Worm (Caenorhabditis elegans) whole organism, L4 larva: ENCODE data around the gene ZK632.9.

Source experiments
- D1046.2 ChIP-seq: fragments of 200-800 bp; sonication (Bioruptor generic); IDR thresholded peaks from 2 replicates; pipeline ENCODE4 v1.3.6; 2022; ENCODE audit warnings: missing genetic modification characterization, missing compliant biosample characterization
- F10B5.3 ChIP-seq: sonication (generic microtip); optimal IDR thresholded peaks from 2 replicates; lab custom pipeline; 2016; ENCODE audit warnings: mild to moderate bottlenecking, missing genetic modification characterization, missing compliant biosample characterization
- F37D6.2 ChIP-seq: sonication (generic microtip); optimal IDR thresholded peaks from 2 replicates; lab custom pipeline; 2016; ENCODE audit warnings: mild to moderate bottlenecking, missing genetic modification characterization, missing compliant biosample characterization
- T20F7.1 ChIP-seq: fragments of 200-800 bp; sonication (Bioruptor generic); optimal IDR thresholded peaks from 2 replicates; lab custom pipeline; 2018; ENCODE audit warnings: mild to moderate bottlenecking, missing genetic modification characterization, missing compliant biosample characterization
- Y105C5A.15 ChIP-seq: fragments of 200-800 bp; sonication (Bioruptor generic); IDR thresholded peaks from 2 replicates; pipeline ENCODE4 v1.3.6; 2022; ENCODE audit warnings: missing genetic modification characterization, missing compliant biosample characterization
- Y48G9A.11 ChIP-seq: fragments of 200-800 bp; sonication (Bioruptor generic); IDR thresholded peaks from 2 replicates; pipeline ENCODE4 v1.3.6; 2022; ENCODE audit warnings: missing genetic modification reagents, missing genetic modification characterization, missing compliant biosample characterization
- aha-1 ChIP-seq: fragments of 150-350 bp; peaks from one replicate; lab custom pipeline; 2014; ENCODE audit warnings: missing biosample characterization, missing genetic modification characterization
- aly-2 ChIP-seq: sonication (generic microtip); optimal IDR thresholded peaks from 2 replicates; lab custom pipeline; 2018; ENCODE audit warnings: missing biosample characterization, missing genetic modification characterization
- ama-1 ChIP-seq: fragments of 150-350 bp; optimal IDR thresholded peaks from 2 replicates; lab custom pipeline; 2014; ENCODE audit warnings: inconsistent platforms, mixed read lengths
- arid-1 ChIP-seq: fragments of 200-800 bp; sonication (Bioruptor generic); conservative IDR thresholded peaks from 2 replicates; pipeline ENCODE4 v1.3.6; 2022; ENCODE audit warnings: missing genetic modification reagents, missing genetic modification characterization, missing compliant biosample characterization
- attf-4 ChIP-seq: sonication (generic microtip); optimal IDR thresholded peaks from 3 replicates; lab custom pipeline; 2017; ENCODE audit warnings: missing biosample characterization, missing genetic modification characterization
- ceh-32 ChIP-seq: sonication (generic microtip); optimal IDR thresholded peaks from 2 replicates; lab custom pipeline; 2016; ENCODE audit warnings: mild to moderate bottlenecking, missing genetic modification characterization, missing compliant biosample characterization; ENCODE audit not compliant: poor library complexity
- ceh-44 ChIP-seq: fragments of 200-800 bp; sonication (Bioruptor generic); IDR thresholded peaks from 2 replicates; pipeline ENCODE4 v1.3.6; 2022; ENCODE audit warnings: missing genetic modification reagents, missing genetic modification characterization, missing compliant biosample characterization
- ceh-62 ChIP-seq: sonication (generic microtip); optimal IDR thresholded peaks from 2 replicates; lab custom pipeline; 2017; ENCODE audit warnings: missing biosample characterization, missing genetic modification characterization
- ces-1 ChIP-seq: fragments of 150-350 bp; sonication (generic microtip); optimal IDR thresholded peaks from 4 replicates; lab custom pipeline; 2014; ENCODE audit warnings: missing biosample characterization, missing genetic modification reagents, missing genetic modification characterization
- daf-19 ChIP-seq: fragments of 200-800 bp; sonication (Bioruptor generic); conservative IDR thresholded peaks from 2 replicates; pipeline ENCODE4 v1.3.6; 2022; ENCODE audit warnings: missing genetic modification characterization, missing compliant biosample characterization
- dmd-6 ChIP-seq: fragments of 200-800 bp; sonication (Bioruptor generic); IDR thresholded peaks from 2 replicates; pipeline ENCODE4 v1.3.6; 2022; ENCODE audit warnings: missing genetic modification reagents, missing genetic modification characterization, missing compliant biosample characterization
- dpl-1 ChIP-seq: fragments of 150-350 bp; optimal IDR thresholded peaks from 2 replicates; lab custom pipeline; 2014; ENCODE audit warnings: missing biosample characterization, missing genetic modification reagents, missing genetic modification characterization
- egl-27 ChIP-seq: sonication (generic microtip); optimal IDR thresholded peaks from 3 replicates; lab custom pipeline; 2017; ENCODE audit warnings: missing biosample characterization, missing genetic modification reagents, missing genetic modification characterization
- fkh-10 ChIP-seq: fragments of 150-350 bp; optimal IDR thresholded peaks from 2 replicates; lab custom pipeline; 2014; ENCODE audit warnings: missing biosample characterization, missing genetic modification reagents, missing genetic modification characterization
- gei-8 ChIP-seq: fragments of 200-800 bp; sonication (Bioruptor generic); optimal IDR thresholded peaks from 2 replicates; lab custom pipeline; 2018; ENCODE audit warnings: mild to moderate bottlenecking, missing genetic modification characterization, missing compliant biosample characterization
- hif-1 ChIP-seq, 2 experiments: sonication (generic microtip); optimal IDR thresholded peaks; 2 replicates each; lab custom pipeline; 2016 to 2017; ENCODE audit warnings: missing compliant biosample characterization in 2 of 2, missing genetic modification characterization in 2 of 2, missing genetic modification reagents in 2 of 2, missing genotype in 2 of 2, mild to moderate bottlenecking in 1 of 2
- hlh-30 ChIP-seq: sonication (generic microtip); optimal IDR thresholded peaks from 2 replicates; lab custom pipeline; 2017; ENCODE audit warnings: antibody characterized with exemption, mild to moderate bottlenecking, missing genetic modification characterization, missing compliant biosample characterization; ENCODE audit not compliant: insufficient read depth
- hmg-1.1 ChIP-seq: fragments of 200-800 bp; sonication (Bioruptor generic); IDR thresholded peaks from 2 replicates; pipeline ENCODE4 v1.3.6; 2022; ENCODE audit warnings: missing genetic modification reagents, missing genetic modification characterization, missing compliant biosample characterization
- jun-1 ChIP-seq: fragments of 150-350 bp; optimal IDR thresholded peaks from 2 replicates; lab custom pipeline; 2014; ENCODE audit warnings: missing biosample characterization, missing genetic modification reagents, missing genetic modification characterization
- lim-7 ChIP-seq: fragments of 200-800 bp; sonication (Bioruptor generic); IDR thresholded peaks from 2 replicates; pipeline ENCODE4 v1.3.6; 2022; ENCODE audit warnings: missing genetic modification characterization, missing compliant biosample characterization
- lin-1 ChIP-seq: fragments of 200-800 bp; sonication (Bioruptor generic); IDR thresholded peaks from 2 replicates; pipeline ENCODE4 v1.3.6; 2022; ENCODE audit warnings: missing genetic modification reagents, missing genetic modification characterization, missing compliant biosample characterization
- lin-13 ChIP-seq: fragments of 150-350 bp; optimal IDR thresholded peaks from 2 replicates; lab custom pipeline; 2014; ENCODE audit warnings: missing biosample characterization, missing genetic modification reagents, missing genetic modification characterization
- lin-29 ChIP-seq: fragments of 200-800 bp; sonication (Bioruptor generic); IDR thresholded peaks from 2 replicates; pipeline ENCODE4 v1.3.6; 2022; ENCODE audit warnings: missing genetic modification reagents, missing genetic modification characterization, missing compliant biosample characterization
- lin-38 ChIP-seq: fragments of 200-800 bp; sonication (Bioruptor generic); IDR thresholded peaks from 2 replicates; pipeline ENCODE4 v1.3.6; 2022; ENCODE audit warnings: missing genetic modification reagents, missing genetic modification characterization, missing compliant biosample characterization
- lsy-2 ChIP-seq, 2 experiments: fragments of 150-350 bp in 1 of 2; sonication (generic microtip) in 1 of 2; optimal IDR thresholded peaks; 2 replicates each; lab custom pipeline; 2014 to 2017; ENCODE audit warnings: missing biosample characterization in 2 of 2, missing genetic modification characterization in 2 of 2
- mdl-1 ChIP-seq, 2 experiments: fragments of 150-350 bp in 1 of 2; sonication (generic microtip) in 1 of 2; optimal IDR thresholded peaks; 2 replicates each; lab custom pipeline; 2014 to 2017; ENCODE audit warnings: missing biosample characterization in 2 of 2, missing genetic modification characterization in 2 of 2
- mxl-3 ChIP-seq: fragments of 200-800 bp; sonication (Bioruptor generic); optimal IDR thresholded peaks from 2 replicates; lab custom pipeline; 2018; ENCODE audit warnings: mild to moderate bottlenecking, missing genetic modification characterization, missing compliant biosample characterization
- nhr-10 ChIP-seq: fragments of 150-350 bp; optimal IDR thresholded peaks from 2 replicates; lab custom pipeline; 2014; ENCODE audit warnings: missing biosample characterization, missing genetic modification characterization
- nhr-102 ChIP-seq: sonication (generic microtip); optimal IDR thresholded peaks from 2 replicates; lab custom pipeline; 2016; ENCODE audit warnings: mild to moderate bottlenecking, missing genetic modification characterization, moderate library complexity, missing compliant biosample characterization
- nhr-28 ChIP-seq: fragments of 150-350 bp; optimal IDR thresholded peaks from 2 replicates; lab custom pipeline; 2014; ENCODE audit warnings: missing biosample characterization, missing genetic modification characterization
- nhr-6 ChIP-seq: fragments of 150-350 bp; optimal IDR thresholded peaks from 2 replicates; lab custom pipeline; 2014; ENCODE audit warnings: missing biosample characterization, missing genetic modification characterization
- nhr-76 ChIP-seq: fragments of 150-350 bp; optimal IDR thresholded peaks from 2 replicates; lab custom pipeline; 2014; ENCODE audit warnings: missing biosample characterization, missing genetic modification characterization
- nhr-77 ChIP-seq: fragments of 150-350 bp; optimal IDR thresholded peaks from 2 replicates; lab custom pipeline; 2014; ENCODE audit warnings: missing biosample characterization, missing genetic modification characterization
- saeg-2 ChIP-seq: fragments of 200-800 bp; sonication (Bioruptor generic); IDR thresholded peaks from 2 replicates; pipeline ENCODE4 v1.3.6; 2022; ENCODE audit warnings: missing genetic modification reagents, missing genetic modification characterization, missing compliant biosample characterization
- set-16 ChIP-seq: fragments of 200-800 bp; sonication (Bioruptor generic); IDR thresholded peaks from 2 replicates; pipeline ENCODE4 v1.3.6; 2022; ENCODE audit warnings: missing genetic modification reagents, missing genetic modification characterization, missing compliant biosample characterization
- snpc-1.2 ChIP-seq: fragments of 200-800 bp; sonication (Bioruptor generic); IDR thresholded peaks from 2 replicates; pipeline ENCODE4 v1.3.6; 2022; ENCODE audit warnings: missing genetic modification reagents, missing genetic modification characterization, missing compliant biosample characterization
- snpc-4 ChIP-seq: fragments of 150-350 bp; optimal IDR thresholded peaks from 2 replicates; lab custom pipeline; 2014; ENCODE audit warnings: missing biosample characterization, missing genetic modification characterization
- spr-1 ChIP-seq: sonication (generic microtip); optimal IDR thresholded peaks from 2 replicates; lab custom pipeline; 2016; ENCODE audit warnings: mild to moderate bottlenecking, missing genetic modification characterization, missing compliant biosample characterization
- spr-3 ChIP-seq: fragments of 200-800 bp; sonication (Bioruptor generic); optimal IDR thresholded peaks from 2 replicates; lab custom pipeline; 2018; ENCODE audit warnings: mild to moderate bottlenecking, missing genetic modification characterization, missing compliant biosample characterization
- tag-97 ChIP-seq: fragments of 200-800 bp; sonication (Bioruptor generic); IDR thresholded peaks from 2 replicates; pipeline ENCODE4 v1.3.6; 2022; ENCODE audit warnings: missing genetic modification characterization, missing compliant biosample characterization
- unc-130 ChIP-seq: sonication (generic microtip); optimal IDR thresholded peaks from 2 replicates; lab custom pipeline; 2016; ENCODE audit warnings: missing genetic modification reagents, missing genetic modification characterization, missing compliant biosample characterization
- zfp-2 ChIP-seq: sonication (generic microtip); optimal IDR thresholded peaks from 2 replicates; lab custom pipeline; 2016; ENCODE audit warnings: mild to moderate bottlenecking, missing genetic modification characterization, missing compliant biosample characterization
- zfp-3 ChIP-seq: fragments of 200-800 bp; sonication (Bioruptor generic); conservative IDR thresholded peaks from 2 replicates; pipeline ENCODE4 v1.3.6; 2022; ENCODE audit warnings: missing genetic modification reagents, missing genetic modification characterization, missing compliant biosample characterization
- zip-11 ChIP-seq: fragments of 200-800 bp; sonication (Bioruptor generic); IDR thresholded peaks from 2 replicates; pipeline ENCODE4 v1.3.6; 2022; ENCODE audit warnings: missing genetic modification characterization, missing compliant biosample characterization

The ZK632.9 gene

DNA sequence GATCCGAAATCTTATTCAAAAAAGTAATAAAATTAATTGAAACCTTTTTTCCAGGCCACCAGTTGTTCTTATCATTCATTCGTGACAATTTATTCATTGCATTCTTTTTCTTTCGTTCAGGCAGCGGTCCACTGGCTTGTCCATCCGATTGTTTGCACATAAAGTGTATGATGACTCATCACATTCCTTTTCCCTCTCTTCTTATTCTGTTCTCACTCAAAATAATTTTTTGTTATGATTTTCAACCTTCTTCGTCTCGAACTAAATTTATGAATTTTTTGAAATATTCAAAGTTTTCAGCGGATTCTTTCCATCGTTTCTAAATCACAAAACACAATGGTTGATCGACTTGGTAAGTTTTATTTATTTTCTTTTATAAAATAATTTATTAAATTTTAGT lies 5.3 kb upstream of the ZK632.9 start, which contains the start of gene ZK632.12 (continued):
- no peak for TF ChIP-seq nhr-77
- TF ChIP-seq zip-11 (GFP tag; lab: Robert Waterston, UW), result no peak
- no peak for TF ChIP-seq arid-1 (GFP tag; lab: Robert Waterston, UW)
- TF ChIP-seq hmg-1.1, result no peak
- TF ChIP-seq lim-7 (GFP tag; lab: Robert Waterston, UW), result no peak
- no peak for TF ChIP-seq ceh-62 (tag; lab: Kevin White, UChicago)
- no peak for TF ChIP-seq F37D6.2 (tag; lab: Kevin White, UChicago)
- TF ChIP-seq F10B5.3, result no peak
- peak; percentile 48 for TF ChIP-seq nhr-6
- TF ChIP-seq nhr-10 (tag; lab: Kevin White, UChicago), result no peak
- TF ChIP-seq tag-97 (GFP tag; lab: Robert Waterston, UW), result no peak
- TF ChIP-seq lin-1 (GFP tag; lab: Robert Waterston, UW), result no peak
- no peak for TF ChIP-seq snpc-1.2 (GFP tag; lab: Robert Waterston, UW)

DNA sequence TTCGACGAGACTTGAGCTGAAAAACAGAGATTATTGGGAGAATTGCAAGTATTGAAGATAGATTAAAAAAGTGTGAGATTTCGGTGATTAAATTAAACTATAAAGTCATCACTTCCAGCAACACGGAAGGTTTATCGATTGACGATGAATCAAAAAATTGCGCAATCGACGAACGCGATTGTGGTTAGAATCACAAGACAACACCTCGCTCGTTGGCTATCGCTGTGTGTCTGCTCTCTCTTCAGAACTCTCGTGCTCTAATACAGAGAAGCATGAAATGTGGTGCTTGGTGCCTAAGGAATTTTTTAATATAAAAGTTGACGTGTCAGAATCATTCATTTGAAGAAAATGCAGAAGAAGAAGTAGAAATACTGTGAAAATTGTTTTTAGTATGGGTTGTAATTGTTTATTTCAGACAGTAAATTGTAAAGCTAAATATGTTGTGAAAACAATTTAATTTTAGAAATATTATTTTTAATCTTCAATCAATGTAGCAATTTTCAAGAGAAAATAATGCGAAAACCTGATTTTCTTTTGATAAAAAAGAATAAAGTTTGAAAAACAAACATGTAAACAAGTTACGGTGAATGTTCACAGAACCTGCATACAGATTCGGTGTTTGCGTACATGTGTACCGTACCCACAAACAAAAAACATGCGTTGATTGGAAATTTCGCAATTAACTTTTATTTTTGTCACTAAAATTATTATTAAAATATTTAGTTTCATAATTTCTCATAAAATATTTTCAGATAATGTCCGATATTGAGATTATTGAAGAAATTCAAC lies 2.1 kb upstream of the ZK632.9 start, which contains the start of the genes ZK632.10 and ZK632.11:
ZK632.10 (minus strand) TSS at position 560 of the 789 bp plus-strand sequence.
ZK632.11 (plus strand) TSS at position 753 of the 789 bp plus-strand sequence.
- no peak for TF ChIP-seq spr-3 (GFP tag; lab: Kevin White, UChicago)
- no peak for TF ChIP-seq snpc-4 (tag; lab: Kevin White, UChicago)
- TF ChIP-seq jun-1 (tag; lab: Kevin White, UChicago), result no peak
- TF ChIP-seq dpl-1 (GFP tag; lab: Kevin White, UChicago), result peak; percentile 40
- TF ChIP-seq T20F7.1 (GFP tag; lab: Kevin White, UChicago), result peak; percentile 32
- peak; percentile 16; the same call in 1 of the 2 replicates for TF ChIP-seq lim-7 (GFP tag; lab: Robert Waterston, UW)
- no peak for TF ChIP-seq nhr-102
- no peak for TF ChIP-seq zfp-2 (tag; lab: Kevin White, UChicago)
- TF ChIP-seq ces-1 (GFP tag; lab: Kevin White, UChicago), result no peak
- no peak for TF ChIP-seq ceh-44 (GFP tag; lab: Robert Waterston, UW)
- TF ChIP-seq hmg-1.1, result no peak
- TF ChIP-seq mxl-3 (GFP tag; lab: Kevin White, UChicago), result no peak
- TF ChIP-seq hlh-30, result peak; percentile 89
- TF ChIP-seq ama-1 (lab: Kevin White, UChicago), result no peak
- no peak for TF ChIP-seq daf-19 (GFP tag; lab: Robert Waterston, UW)
- TF ChIP-seq nhr-28 (tag; lab: Kevin White, UChicago), result no peak
- no peak for TF ChIP-seq gei-8 (GFP tag; lab: Kevin White, UChicago)
- TF ChIP-seq aha-1 (tag; lab: Kevin White, UChicago), result no peak
- TF ChIP-seq lin-29 (GFP tag; lab: Robert Waterston, UW), result no peak
- peak; percentile 52 for TF ChIP-seq dmd-6
- no peak for TF ChIP-seq snpc-1.2 (GFP tag; lab: Robert Waterston, UW)
- no peak for TF ChIP-seq ceh-32 (tag; lab: Kevin White, UChicago)
- no peak for TF ChIP-seq D1046.2 (GFP tag; lab: Robert Waterston, UW)
- no peak for TF ChIP-seq egl-27 (tag; lab: Kevin White, UChicago)
- TF ChIP-seq fkh-10, result no peak
- no peak for TF ChIP-seq lin-13 (GFP tag; lab: Kevin White, UChicago)
- no peak for TF ChIP-seq aly-2 (tag; lab: Kevin White, UChicago)
- TF ChIP-seq set-16 (GFP tag; lab: Robert Waterston, UW), result no peak
- TF ChIP-seq mdl-1 (tag; optimal IDR thresholded peaks at IDR 0.05; lab: Kevin White, UChicago), result peak; percentile 35 to 72
- TF ChIP-seq Y48G9A.11, result no peak
- TF ChIP-seq nhr-76, result no peak
- TF ChIP-seq spr-1 (tag; lab: Kevin White, UChicago), result no peak
- no peak for TF ChIP-seq attf-4 (tag; lab: Kevin White, UChicago)
- TF ChIP-seq unc-130 (GFP tag; lab: Kevin White, UChicago), result peak; percentile 56
- TF ChIP-seq lsy-2 (tag; optimal IDR thresholded peaks at IDR 0.05; lab: Kevin White, UChicago), result peak; percentile 61 to 98
- TF ChIP-seq saeg-2 (GFP tag; lab: Robert Waterston, UW), result no peak
- TF ChIP-seq hif-1 (tag; optimal IDR thresholded peaks at IDR 0.05; lab: Kevin White, UChicago), result no peak
- TF ChIP-seq lin-38, result peak; percentile 34
- no peak for TF ChIP-seq Y105C5A.15 (GFP tag; lab: Robert Waterston, UW)
- no peak for TF ChIP-seq zfp-3 (GFP tag; lab: Robert Waterston, UW)
